Worm (Caenorhabditis elegans): ENCODE data around the gene cal-3.

- TF ChIP-seq tbx-2 (tag; optimal IDR thresholded peaks at IDR 0.05), result no peak
- no peak for TF ChIP-seq ztf-11 (tag; optimal IDR thresholded peaks at IDR 0.05)
- no peak for TF ChIP-seq lin-15B (tag; optimal IDR thresholded peaks at IDR 0.05)
- TF ChIP-seq nhr-11 (tag; optimal IDR thresholded peaks at IDR 0.05), result no peak
- TF ChIP-seq nhr-76 (tag; optimal IDR thresholded peaks at IDR 0.05), result no peak
- no peak for TF ChIP-seq snu-23 (GFP tag; optimal IDR thresholded peaks at IDR 0.05)
- TF ChIP-seq lin-35 (GFP tag; optimal IDR thresholded peaks at IDR 0.05), result no peak
- TF ChIP-seq pag-3 (tag; optimal IDR thresholded peaks at IDR 0.05; ENCODE audit: borderline replicate concordance, insufficient read depth), result no peak
- no peak for TF ChIP-seq sup-37 (GFP tag; optimal IDR thresholded peaks at IDR 0.05)
- TF ChIP-seq fkh-8 (tag; optimal IDR thresholded peaks at IDR 0.05), result no peak
Measured at ce11 chrIV:3825388-3825787, 9.6 kb downstream of the cal-3 start.

Data from whole organism, L1 larva.